Fruit fly (Drosophila melanogaster) S2 (cell line): ENCODE data around the gene PolZ2.

Experiments
- CG8478 ChIP-seq: fragments of >200 bp; optimal IDR thresholded peaks from 2 replicates; lab custom pipeline; 2018
- CTCF ChIP-seq, 2 experiments: fragments of >200 bp; optimal IDR thresholded peaks; 2 replicates each; lab custom pipeline; 2018

DNA sequence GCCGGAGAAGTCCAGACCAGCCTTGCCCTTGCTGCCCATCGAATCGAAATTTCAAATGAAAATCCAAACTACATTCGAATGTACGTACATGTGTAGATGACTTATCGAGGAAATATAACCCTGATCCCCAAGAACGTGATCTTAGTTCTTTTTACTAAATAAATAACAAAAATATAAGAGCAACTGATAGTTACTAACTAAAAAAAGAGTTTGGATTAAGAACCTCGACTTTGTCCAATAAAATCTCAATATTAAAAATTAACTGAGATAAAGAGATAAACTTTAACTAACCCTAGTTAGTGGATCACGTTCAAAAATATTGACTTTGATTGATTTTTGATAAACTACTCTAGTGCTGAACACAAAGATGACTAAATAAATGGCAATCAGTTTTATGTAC lies 46.9 kb downstream of the PolZ2 start, which contains the start of gene CG31546:
- TF ChIP-seq CG8478 (lab: Kevin White, UChicago) (no peak), CTCF (optimal IDR thresholded peaks at IDR 0.05; lab: Kevin White, UChicago) (no peak)
